Worm (Caenorhabditis elegans) whole organism, L4/young adult: ENCODE results near the gene col-153.

ENCODE experiments used
- W03F9.2 ChIP-seq: fragments of 150-350 bp; optimal IDR thresholded peaks from 2 replicates; lab custom pipeline; 2014; ENCODE audit warnings: missing biosample characterization, missing genetic modification characterization
- dao-5 ChIP-seq: sonication (generic microtip); optimal IDR thresholded peaks from 2 replicates; lab custom pipeline; 2016; ENCODE audit warnings: missing genotype, missing genetic modification characterization, moderate library complexity, missing compliant biosample characterization
- him-1 ChIP-seq: sonication (generic microtip); optimal IDR thresholded peaks from 2 replicates; lab custom pipeline; 2016; ENCODE audit warnings: missing genotype, missing genetic modification reagents, missing genetic modification characterization, missing compliant biosample characterization

- no peak for TF ChIP-seq W03F9.2 (tag; lab: Kevin White, UChicago)
- no peak for TF ChIP-seq dao-5 (tag; lab: Kevin White, UChicago)
- no peak for TF ChIP-seq him-1 (tag; lab: Kevin White, UChicago)
These were observed 25.5 kb downstream of the col-153 start for ce11 chrV:10975091-10975490.
